Worm (Caenorhabditis elegans) whole organism, late embryonic: Measurements from ENCODE around the gene ZC443.2.
A peak's percentile ranks its signal among the peaks of the same experiment; 100 is the strongest.

Source experiments
- F13H6.1 ChIP-seq: sonication (generic microtip); optimal IDR thresholded peaks from 2 replicates; lab custom pipeline; 2016; ENCODE audit warnings: missing genetic modification characterization, missing compliant biosample characterization
- K02D7.2 ChIP-seq: sonication (generic microtip); optimal IDR thresholded peaks from 2 replicates; lab custom pipeline; 2017; ENCODE audit warnings: mild to moderate bottlenecking, missing genetic modification characterization, missing compliant biosample characterization
- K09A11.1 ChIP-seq: sonication (generic microtip); optimal IDR thresholded peaks from 2 replicates; lab custom pipeline; 2017; ENCODE audit warnings: antibody characterized with exemption, mild to moderate bottlenecking, missing genetic modification characterization, missing compliant biosample characterization; ENCODE audit not compliant: insufficient read depth
- T23F11.4 ChIP-seq: fragments of 200-800 bp; sonication (Bioruptor generic); optimal IDR thresholded peaks from 2 replicates; lab custom pipeline; 2018; ENCODE audit warnings: mild to moderate bottlenecking, missing genetic modification characterization, missing compliant biosample characterization
- Y22D7AL.16 ChIP-seq: sonication (generic microtip); optimal IDR thresholded peaks from 2 replicates; lab custom pipeline; 2016; ENCODE audit warnings: missing genetic modification characterization, missing compliant biosample characterization
- ahr-1 ChIP-seq: sonication (generic microtip); optimal IDR thresholded peaks from 2 replicates; lab custom pipeline; 2016; ENCODE audit warnings: missing genetic modification characterization, missing compliant biosample characterization
- ama-1 ChIP-seq: fragments of 150-350 bp; optimal IDR thresholded peaks from 2 replicates; lab custom pipeline; 2014
- ceh-18 ChIP-seq: sonication (generic microtip); optimal IDR thresholded peaks from 2 replicates; lab custom pipeline; 2016; ENCODE audit warnings: missing genetic modification characterization, missing compliant biosample characterization
- ceh-2 ChIP-seq: sonication (generic microtip); optimal IDR thresholded peaks from 2 replicates; lab custom pipeline; 2016; ENCODE audit warnings: missing genotype, missing genetic modification characterization, missing compliant biosample characterization
- ceh-24 ChIP-seq: sonication (generic microtip); optimal IDR thresholded peaks from 2 replicates; lab custom pipeline; 2016; ENCODE audit warnings: mild to moderate bottlenecking, missing genetic modification characterization, missing compliant biosample characterization
- ceh-31 ChIP-seq: sonication (generic microtip); optimal IDR thresholded peaks from 2 replicates; lab custom pipeline; 2016; ENCODE audit warnings: missing genetic modification characterization, missing compliant biosample characterization
- ceh-34 ChIP-seq: sonication (generic microtip); optimal IDR thresholded peaks from 2 replicates; lab custom pipeline; 2016; ENCODE audit warnings: mild to moderate bottlenecking, missing genetic modification characterization, missing compliant biosample characterization
- ceh-45 ChIP-seq: fragments of 200-800 bp; sonication (Bioruptor generic); IDR thresholded peaks from 2 replicates; pipeline ENCODE4 v1.3.6; 2022; ENCODE audit warnings: missing genetic modification reagents, missing genetic modification characterization, missing compliant biosample characterization
- ceh-48 ChIP-seq: sonication (generic microtip); optimal IDR thresholded peaks from 2 replicates; lab custom pipeline; 2016; ENCODE audit warnings: missing genetic modification characterization, inconsistent platforms, missing compliant biosample characterization
- dmd-4 ChIP-seq: sonication (generic microtip); optimal IDR thresholded peaks from 2 replicates; lab custom pipeline; 2016; ENCODE audit warnings: borderline replicate concordance, missing genetic modification characterization, missing compliant biosample characterization
- elt-2 ChIP-seq: sonication (generic microtip); optimal IDR thresholded peaks from 2 replicates; lab custom pipeline; 2016; ENCODE audit warnings: missing genetic modification reagents, missing genetic modification characterization, missing compliant biosample characterization
- ets-4 ChIP-seq: sonication (generic microtip); optimal IDR thresholded peaks from 2 replicates; lab custom pipeline; 2016; ENCODE audit warnings: missing genetic modification characterization, missing compliant biosample characterization
- fax-1 ChIP-seq: sonication (generic microtip); optimal IDR thresholded peaks from 2 replicates; lab custom pipeline; 2016; ENCODE audit warnings: missing genotype, missing genetic modification characterization, missing compliant biosample characterization
- hlh-13 ChIP-seq: fragments of 200-800 bp; sonication (Bioruptor generic); optimal IDR thresholded peaks from 2 replicates; lab custom pipeline; 2018; ENCODE audit warnings: mild to moderate bottlenecking, missing genetic modification characterization, missing compliant biosample characterization
- hlh-15 ChIP-seq: sonication (generic microtip); optimal IDR thresholded peaks from 2 replicates; lab custom pipeline; 2016; ENCODE audit warnings: missing genetic modification characterization, missing compliant biosample characterization
- hlh-30 ChIP-seq: sonication (generic microtip); optimal IDR thresholded peaks from 2 replicates; lab custom pipeline; 2017; ENCODE audit warnings: antibody characterized with exemption, missing genetic modification characterization, missing compliant biosample characterization; ENCODE audit not compliant: insufficient read depth
- hlh-8 ChIP-seq: sonication (generic microtip); optimal IDR thresholded peaks from 2 replicates; lab custom pipeline; 2016; ENCODE audit warnings: missing genotype, missing genetic modification characterization, missing compliant biosample characterization
- lim-6 ChIP-seq: sonication (generic microtip); optimal IDR thresholded peaks from 2 replicates; lab custom pipeline; 2016; ENCODE audit warnings: missing genetic modification characterization, missing compliant biosample characterization
- mec-3 ChIP-seq: sonication (generic microtip); optimal IDR thresholded peaks from 2 replicates; lab custom pipeline; 2016; ENCODE audit warnings: borderline replicate concordance, missing genetic modification characterization, missing compliant biosample characterization
- nfya-1 ChIP-seq: sonication (generic microtip); optimal IDR thresholded peaks from 2 replicates; lab custom pipeline; 2017; ENCODE audit warnings: missing genetic modification characterization, mild to moderate bottlenecking, missing compliant biosample characterization, antibody characterized with exemption, moderate library complexity
- nhr-11 ChIP-seq: fragments of 150-350 bp; optimal IDR thresholded peaks from 2 replicates; lab custom pipeline; 2014; ENCODE audit warnings: missing biosample characterization, missing genetic modification characterization
- nhr-232 ChIP-seq: sonication (generic microtip); optimal IDR thresholded peaks from 2 replicates; lab custom pipeline; 2016; ENCODE audit warnings: missing genetic modification characterization, missing compliant biosample characterization
- npax-4 ChIP-seq: sonication (generic microtip); optimal IDR thresholded peaks from 2 replicates; lab custom pipeline; 2016; ENCODE audit warnings: missing genetic modification characterization, missing compliant biosample characterization
- odd-2 ChIP-seq: sonication (generic microtip); optimal IDR thresholded peaks from 2 replicates; lab custom pipeline; 2017; ENCODE audit warnings: antibody characterized with exemption, mild to moderate bottlenecking, missing genetic modification characterization, missing compliant biosample characterization
- pat-9 ChIP-seq: fragments of 200-800 bp; sonication (Bioruptor generic); optimal IDR thresholded peaks from 2 replicates; lab custom pipeline; 2018; ENCODE audit warnings: mild to moderate bottlenecking, missing genetic modification characterization, moderate library complexity, missing compliant biosample characterization
- pax-1 ChIP-seq: fragments of 150-350 bp; optimal IDR thresholded peaks from 2 replicates; lab custom pipeline; 2014; ENCODE audit warnings: missing biosample characterization, missing genetic modification characterization
- pha-4 ChIP-seq: fragments of 150-350 bp; optimal IDR thresholded peaks from 2 replicates; lab custom pipeline; 2018; ENCODE audit warnings: missing biosample characterization, missing genetic modification reagents, missing genetic modification characterization
- ref-2 ChIP-seq: sonication (generic microtip); optimal IDR thresholded peaks from 2 replicates; lab custom pipeline; 2016; ENCODE audit warnings: missing genetic modification characterization, missing compliant biosample characterization
- rnt-1 ChIP-seq: sonication (generic microtip); optimal IDR thresholded peaks from 2 replicates; lab custom pipeline; 2016; ENCODE audit warnings: missing genetic modification characterization, missing compliant biosample characterization
- sdc-2 ChIP-seq: sonication (generic microtip); optimal IDR thresholded peaks from 2 replicates; lab custom pipeline; 2016; ENCODE audit warnings: missing genotype, missing genetic modification characterization, missing compliant biosample characterization
- sox-2 ChIP-seq: fragments of 200-800 bp; sonication (Bioruptor generic); IDR thresholded peaks from 2 replicates; pipeline ENCODE4 v1.3.6; 2022; ENCODE audit warnings: missing genetic modification reagents, missing genetic modification characterization, missing compliant biosample characterization
- sox-4 ChIP-seq: sonication (generic microtip); optimal IDR thresholded peaks from 2 replicates; lab custom pipeline; 2017; ENCODE audit warnings: mild to moderate bottlenecking, missing genetic modification characterization, inconsistent platforms, missing compliant biosample characterization
- syd-9 ChIP-seq: sonication (generic microtip); optimal IDR thresholded peaks from 2 replicates; lab custom pipeline; 2016; ENCODE audit warnings: mild to moderate bottlenecking, missing genetic modification characterization, moderate library complexity, missing compliant biosample characterization
- tbx-2 ChIP-seq: sonication (generic microtip); optimal IDR thresholded peaks from 2 replicates; lab custom pipeline; 2016; ENCODE audit warnings: missing genetic modification characterization, missing compliant biosample characterization
- ttx-3 ChIP-seq: sonication (generic microtip); optimal IDR thresholded peaks from 2 replicates; lab custom pipeline; 2016; ENCODE audit warnings: missing genetic modification reagents, missing genetic modification characterization, missing compliant biosample characterization
- unc-3 ChIP-seq, 2 experiments: fragments of 200-800 bp in 1 of 2; sonication (Bioruptor generic) in 1 of 2; sonication (generic microtip) in 1 of 2; conservative IDR thresholded peaks in 1 of 2; optimal IDR thresholded peaks in 1 of 2; 2 replicates each; pipeline versions ENCODE4 v1.3.6 to Lab custom; 2016 to 2022; ENCODE audit warnings: missing compliant biosample characterization in 2 of 2, missing genetic modification characterization in 2 of 2, missing genetic modification reagents in 1 of 2
- unc-42 ChIP-seq: sonication (generic microtip); optimal IDR thresholded peaks from 2 replicates; lab custom pipeline; 2016; ENCODE audit warnings: missing genotype, missing genetic modification characterization, missing compliant biosample characterization
- unc-86 ChIP-seq: sonication (generic microtip); optimal IDR thresholded peaks from 2 replicates; lab custom pipeline; 2016; ENCODE audit warnings: missing genetic modification characterization, missing compliant biosample characterization

Gene ZC443.2

DNA sequence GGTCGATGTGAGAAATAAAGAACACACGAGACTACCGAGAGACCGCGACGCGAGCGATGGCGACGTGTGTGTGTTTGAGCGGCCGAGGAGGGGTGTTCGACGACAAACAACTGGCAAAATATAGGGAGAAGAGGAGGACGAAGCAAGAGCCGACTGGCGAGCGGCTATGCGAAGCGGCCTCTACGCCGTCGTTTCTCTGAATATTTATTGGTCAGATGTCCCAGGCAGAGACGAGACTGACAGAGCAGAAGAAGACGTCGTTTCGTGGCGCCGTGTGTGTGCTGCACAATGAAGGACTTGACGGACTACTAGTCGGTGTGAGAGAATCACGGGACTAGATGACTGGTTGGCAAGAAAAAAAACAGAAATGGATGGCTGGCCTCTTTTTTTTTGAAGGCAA, 8.2 kb upstream of the ZC443.2 start (continued):
- TF ChIP-seq ceh-24 (tag; lab: Kevin White, UChicago) (no peak), nhr-11 (no peak), lim-6 (tag; lab: Kevin White, UChicago) (no peak), unc-3 (GFP tag; conservative IDR thresholded peaks at IDR 0.05; lab: Robert Waterston, UW) (no peak), unc-3 (tag; optimal IDR thresholded peaks at IDR 0.05; lab: Kevin White, UChicago) (no peak)

DNA sequence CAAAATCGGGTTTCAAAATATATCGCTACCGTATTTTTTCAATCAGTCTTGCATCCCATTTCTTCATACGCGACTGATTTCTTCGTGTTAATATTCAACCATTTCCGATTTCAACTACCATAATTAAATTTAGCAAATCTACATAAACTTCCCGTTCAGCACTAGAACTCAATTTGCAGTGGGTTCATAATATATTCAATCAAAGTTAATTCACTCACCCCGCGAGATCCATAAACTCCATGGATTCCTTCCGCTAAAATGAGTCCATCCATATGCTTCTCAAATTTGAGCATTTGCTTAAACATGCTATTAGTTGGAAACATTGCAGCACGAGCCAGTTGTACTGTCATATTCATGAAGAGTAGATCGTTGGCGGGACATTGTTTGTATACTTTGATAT, 7.5 kb upstream of the ZC443.2 start:
- TF ChIP-seq lim-6 (tag; lab: Kevin White, UChicago) = no peak
- no peak for TF ChIP-seq Y22D7AL.16 (tag; lab: Kevin White, UChicago)
- no peak for TF ChIP-seq tbx-2
- no peak for TF ChIP-seq K02D7.2 (tag; lab: Kevin White, UChicago)
- TF ChIP-seq hlh-30 (tag; lab: Kevin White, UChicago) = no peak
- TF ChIP-seq ref-2 (tag; lab: Kevin White, UChicago) = no peak
- TF ChIP-seq unc-42 (tag; lab: Kevin White, UChicago) = peak; percentile 65
- TF ChIP-seq fax-1 (tag; lab: Kevin White, UChicago) = no peak

DNA sequence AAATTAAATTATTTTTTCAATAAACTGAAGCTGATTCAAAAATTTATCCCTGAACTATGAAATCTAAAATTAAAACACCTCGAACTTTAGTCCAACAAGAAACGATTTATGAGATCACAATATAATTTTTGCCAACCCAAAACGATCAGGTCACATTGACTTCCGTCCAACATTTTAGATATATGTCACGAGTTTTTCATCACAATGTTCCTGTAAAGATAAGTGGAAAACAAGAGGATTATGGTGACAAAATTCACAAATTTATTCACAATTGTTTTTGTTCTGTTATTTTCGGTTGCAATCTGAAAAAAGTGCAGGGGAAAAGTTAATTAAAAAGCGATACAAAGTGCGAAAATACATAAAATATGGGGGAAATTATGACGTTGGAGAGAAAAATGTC, 5.7 kb upstream of the ZC443.2 start:
- no peak for TF ChIP-seq lim-6 (tag; lab: Kevin White, UChicago)
- TF ChIP-seq pat-9 = no peak
- no peak for TF ChIP-seq F13H6.1 (tag; lab: Kevin White, UChicago)
- no peak for TF ChIP-seq pax-1 (tag; lab: Kevin White, UChicago)
- TF ChIP-seq ceh-2 (tag; lab: Kevin White, UChicago) = no peak
- no peak for TF ChIP-seq ceh-48 (tag; lab: Kevin White, UChicago)
- TF ChIP-seq mec-3 (tag; lab: Kevin White, UChicago) = no peak
- no peak for TF ChIP-seq sdc-2 (tag; lab: Kevin White, UChicago)

DNA sequence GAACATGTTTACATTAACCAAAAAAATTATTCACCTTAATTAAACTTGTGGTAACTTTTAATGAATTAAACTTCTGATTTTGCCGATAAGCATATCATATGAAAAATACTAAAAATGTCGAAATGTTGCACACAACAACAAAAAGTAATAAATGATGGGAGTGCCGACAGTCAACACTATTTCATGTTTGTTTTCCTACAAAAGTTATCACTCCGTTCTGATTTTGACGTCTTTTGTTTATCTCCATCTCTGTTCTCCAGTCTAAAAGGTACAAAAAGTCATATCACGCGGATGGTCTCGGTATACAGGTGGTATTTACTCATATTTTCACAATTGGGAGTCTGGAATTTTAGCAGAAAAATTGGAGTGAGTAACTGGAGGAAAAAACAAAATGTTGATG, 4.4 kb upstream of the ZC443.2 start:
- TF ChIP-seq hlh-13 = no peak
- TF ChIP-seq npax-4 (tag; lab: Kevin White, UChicago) = no peak
- no peak for TF ChIP-seq nhr-232
- TF ChIP-seq hlh-8 (tag; lab: Kevin White, UChicago) = no peak
- no peak for TF ChIP-seq ama-1 (lab: Kevin White, UChicago)
- TF ChIP-seq unc-86 (tag; lab: Kevin White, UChicago) = no peak
- no peak for TF ChIP-seq hlh-30 (tag; lab: Kevin White, UChicago)
- no peak for TF ChIP-seq sox-2 (GFP tag; lab: Robert Waterston, UW)

DNA sequence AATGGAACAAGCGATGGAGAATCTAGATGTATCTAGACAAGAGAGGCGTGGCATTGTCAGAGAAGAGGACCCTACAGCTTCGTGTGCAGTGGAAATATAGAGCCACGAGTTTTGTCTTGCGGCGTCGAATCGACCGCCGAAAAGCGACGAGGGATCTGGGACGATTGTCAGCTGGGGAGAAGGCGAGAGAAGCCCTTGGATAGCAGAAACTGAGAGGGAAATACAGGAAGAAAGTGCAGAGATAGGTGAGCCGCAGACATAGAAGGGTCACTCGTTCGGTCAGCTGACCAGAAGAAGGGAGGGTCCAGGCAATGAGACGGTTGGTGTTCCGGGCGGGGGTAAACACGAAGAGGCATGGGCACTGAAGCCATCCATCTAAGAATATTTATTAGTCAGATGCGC, 3.5 kb upstream of the ZC443.2 start:
- TF ChIP-seq odd-2 (tag; lab: Kevin White, UChicago) (no peak), pat-9 (no peak), lim-6 (tag; lab: Kevin White, UChicago) (no peak), elt-2 (tag; lab: Kevin White, UChicago) (no peak), hlh-13 (no peak), sox-4 (tag; lab: Kevin White, UChicago) (peak; percentile 8), ceh-31 (tag; lab: Kevin White, UChicago) (peak; percentile 76), hlh-15 (tag; lab: Kevin White, UChicago) (no peak), rnt-1 (tag; lab: Kevin White, UChicago) (peak; percentile 57), dmd-4 (no peak), pha-4 (no peak), ref-2 (tag; lab: Kevin White, UChicago) (peak; percentile 40), hlh-8 (tag; lab: Kevin White, UChicago) (no peak), ceh-18 (peak; percentile 69), ets-4 (peak; percentile 23), K09A11.1 (tag; lab: Kevin White, UChicago) (no peak), syd-9 (tag; lab: Kevin White, UChicago) (peak; percentile 27), K02D7.2 (tag; lab: Kevin White, UChicago) (no peak), ceh-48 (tag; lab: Kevin White, UChicago) (no peak), ceh-45 (GFP tag; lab: Robert Waterston, UW) (no peak), tbx-2 (peak; percentile 62), nfya-1 (peak; percentile 49), hlh-30 (tag; lab: Kevin White, UChicago) (peak; percentile 96), ahr-1 (tag; lab: Kevin White, UChicago) (no peak), T23F11.4 (no peak), sdc-2 (tag; lab: Kevin White, UChicago) (peak; percentile 28), ttx-3 (tag; lab: Kevin White, UChicago) (no peak), ceh-34 (peak; percentile 84), F13H6.1 (tag; lab: Kevin White, UChicago) (peak; percentile 63), unc-42 (tag; lab: Kevin White, UChicago) (peak; percentile 52)
